Worm (Caenorhabditis elegans): ENCODE results near the gene C44C10.15.

DNA sequence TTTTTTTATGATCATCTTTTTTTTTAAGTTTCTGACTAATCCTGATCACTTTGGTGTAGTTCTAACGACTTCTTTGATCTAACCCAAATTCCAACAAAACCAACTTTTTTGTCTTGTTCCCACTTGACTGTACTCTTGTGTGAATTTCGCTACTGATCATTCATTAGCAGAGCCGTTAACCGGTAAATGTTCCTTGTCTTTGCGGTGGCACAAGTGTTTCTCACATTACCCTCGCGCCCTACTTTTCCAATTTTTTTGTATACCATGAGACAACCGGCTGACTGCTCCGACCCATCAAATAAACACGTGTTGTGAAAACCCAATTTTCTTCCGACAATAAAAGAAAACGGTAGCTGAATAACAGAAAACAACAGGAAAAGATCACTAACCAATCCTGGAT is 32.6 kb upstream of the C44C10.15 start:
- peak in 1 of 2 experiments; percentile 93 for TF ChIP-seq unc-62 (GFP tag; optimal IDR thresholded peaks at IDR 0.05 in 1 of 2)
- TF ChIP-seq unc-62 (tag; optimal IDR thresholded peaks at IDR 0.05) = no peak
- TF ChIP-seq nhr-25 (tag; optimal IDR thresholded peaks at IDR 0.05; ENCODE audit: borderline replicate concordance, insufficient read depth) = no peak
- TF ChIP-seq T26A8.4 (GFP tag; IDR thresholded peaks at IDR 0.05) = no peak
- no peak for TF ChIP-seq spr-3 (GFP tag; optimal IDR thresholded peaks at IDR 0.05)
- TF ChIP-seq fos-1 (tag; optimal IDR thresholded peaks at IDR 0.05) = no peak
- TF ChIP-seq ztf-11 (tag; optimal IDR thresholded peaks at IDR 0.05) = no peak
- no peak for TF ChIP-seq lsy-2 (tag; optimal IDR thresholded peaks at IDR 0.05)
- no peak for TF ChIP-seq Y5F2A.4 (GFP tag; optimal IDR thresholded peaks at IDR 0.05)
- no peak for TF ChIP-seq nhr-111 (GFP tag; optimal IDR thresholded peaks at IDR 0.05)
- TF ChIP-seq lin-15B (tag; optimal IDR thresholded peaks at IDR 0.05) = no peak
- no peak for TF ChIP-seq mdl-1 (tag; optimal IDR thresholded peaks at IDR 0.05)
- no peak for TF ChIP-seq jun-1 (tag; optimal IDR thresholded peaks at IDR 0.05)

All from whole organism, L4 larva.